Worm (Caenorhabditis elegans) whole organism, young adult: ENCODE data around the gene sre-43.

ENCODE experiments used
- F55B11.4 ChIP-seq: sonication (generic microtip); optimal IDR thresholded peaks from 2 replicates; lab custom pipeline; 2016; ENCODE audit warnings: missing compliant biosample characterization, missing genetic modification characterization, borderline replicate concordance; ENCODE audit not compliant: insufficient read depth
- ama-1 ChIP-seq, 3 experiments: fragments of 150-350 bp in 1 of 3; sonication (generic microtip) in 2 of 3; optimal IDR thresholded peaks; 2 replicates each; lab custom pipeline; 2014 to 2018; ENCODE audit warnings: missing biosample characterization in 2 of 3, missing genetic modification characterization in 2 of 3, missing genetic modification reagents in 2 of 3
- bed-1 ChIP-seq: fragments of 200-800 bp; sonication (Bioruptor generic); IDR thresholded peaks from 2 replicates; pipeline ENCODE4 v1.3.6; 2022; ENCODE audit warnings: missing genetic modification reagents, missing genetic modification characterization, missing compliant biosample characterization
- bed-2 ChIP-seq: fragments of 200-800 bp; sonication (Bioruptor generic); IDR thresholded peaks from 2 replicates; pipeline ENCODE4 v1.3.6; 2022; ENCODE audit warnings: missing genetic modification reagents, missing genetic modification characterization, missing compliant biosample characterization
- mel-28 ChIP-seq: sonication (generic microtip); optimal IDR thresholded peaks from 2 replicates; lab custom pipeline; 2016; ENCODE audit warnings: borderline replicate concordance, mild to moderate bottlenecking, missing genetic modification characterization, missing compliant biosample characterization
- pha-4 ChIP-seq: fragments of 150-350 bp; sonication (generic microtip); optimal IDR thresholded peaks from 2 replicates; lab custom pipeline; 2014; ENCODE audit warnings: missing biosample characterization, missing genetic modification reagents, missing genetic modification characterization
- sea-2 ChIP-seq: fragments of 200-800 bp; sonication (Bioruptor generic); IDR thresholded peaks from 2 replicates; pipeline ENCODE4 v1.3.6; 2022; ENCODE audit warnings: missing genetic modification characterization, missing compliant biosample characterization

- no peak for TF ChIP-seq F55B11.4
- TF ChIP-seq bed-1 (GFP tag; lab: Robert Waterston, UW), result no peak
- no peak for TF ChIP-seq bed-2 (GFP tag; lab: Robert Waterston, UW)
- no peak for TF ChIP-seq ama-1 (optimal IDR thresholded peaks at IDR 0.05; lab: Kevin White, UChicago)
- TF ChIP-seq ama-1 (GFP tag; optimal IDR thresholded peaks at IDR 0.05; lab: Kevin White, UChicago), result no peak
- TF ChIP-seq sea-2 (GFP tag; lab: Robert Waterston, UW), result no peak
- no peak for TF ChIP-seq pha-4 (tag; lab: Kevin White, UChicago)
- no peak for TF ChIP-seq mel-28 (tag; lab: Kevin White, UChicago)
These were observed 30.1 kb upstream of the sre-43 start, which contains the start of gene F01D5.2 for ce11 chrII:13998964-13999363.
